Worm (Caenorhabditis elegans) whole organism, early embryonic: ENCODE measurements around the gene C16C8.17.

Source experiments
- aly-1 ChIP-seq: sonication (generic microtip); optimal IDR thresholded peaks from 2 replicates; lab custom pipeline; 2016; ENCODE audit warnings: missing genetic modification characterization, missing compliant biosample characterization
- ama-1 ChIP-seq: fragments of 150-350 bp; optimal IDR thresholded peaks from 2 replicates; lab custom pipeline; 2014
- ceh-13 ChIP-seq: fragments of 200-800 bp; sonication (Bioruptor generic); optimal IDR thresholded peaks from 2 replicates; lab custom pipeline; 2018; ENCODE audit warnings: mild to moderate bottlenecking, missing genetic modification characterization, missing compliant biosample characterization
- ceh-36 ChIP-seq: sonication (generic microtip); optimal IDR thresholded peaks from 2 replicates; lab custom pipeline; 2016; ENCODE audit warnings: missing genetic modification characterization, inconsistent platforms, missing compliant biosample characterization
- ets-7 ChIP-seq: sonication (generic microtip); optimal IDR thresholded peaks from 2 replicates; lab custom pipeline; 2016; ENCODE audit warnings: missing genotype, missing genetic modification characterization, missing compliant biosample characterization
- flt-1 ChIP-seq: fragments of 200-800 bp; sonication (Bioruptor generic); IDR thresholded peaks from 2 replicates; pipeline ENCODE4 v1.3.6; 2022; ENCODE audit warnings: missing genetic modification characterization, missing compliant biosample characterization
- hmg-4 ChIP-seq: fragments of 200-800 bp; sonication (Bioruptor generic); optimal IDR thresholded peaks from 2 replicates; lab custom pipeline; 2018; ENCODE audit warnings: mild to moderate bottlenecking, missing genetic modification characterization, missing compliant biosample characterization
- pes-1 ChIP-seq: fragments of 200-800 bp; sonication (Bioruptor generic); IDR thresholded peaks from 2 replicates; pipeline ENCODE4 v1.3.6; 2022; ENCODE audit warnings: missing genetic modification reagents, missing genetic modification characterization, missing compliant biosample characterization
- scrt-1 ChIP-seq: fragments of 200-800 bp; sonication (Bioruptor generic); IDR thresholded peaks from 2 replicates; pipeline ENCODE4 v1.3.6; 2022; ENCODE audit warnings: missing genetic modification characterization, missing compliant biosample characterization
- sea-1 ChIP-seq: fragments of 200-800 bp; sonication (Bioruptor generic); conservative IDR thresholded peaks from 2 replicates; pipeline ENCODE4 v1.3.6; 2022; ENCODE audit warnings: missing genetic modification characterization, missing compliant biosample characterization
- tbx-11 ChIP-seq: fragments of 200-800 bp; sonication (Bioruptor generic); IDR thresholded peaks from 2 replicates; pipeline ENCODE4 v1.3.6; 2022; ENCODE audit warnings: missing genetic modification characterization, missing compliant biosample characterization

DNA sequence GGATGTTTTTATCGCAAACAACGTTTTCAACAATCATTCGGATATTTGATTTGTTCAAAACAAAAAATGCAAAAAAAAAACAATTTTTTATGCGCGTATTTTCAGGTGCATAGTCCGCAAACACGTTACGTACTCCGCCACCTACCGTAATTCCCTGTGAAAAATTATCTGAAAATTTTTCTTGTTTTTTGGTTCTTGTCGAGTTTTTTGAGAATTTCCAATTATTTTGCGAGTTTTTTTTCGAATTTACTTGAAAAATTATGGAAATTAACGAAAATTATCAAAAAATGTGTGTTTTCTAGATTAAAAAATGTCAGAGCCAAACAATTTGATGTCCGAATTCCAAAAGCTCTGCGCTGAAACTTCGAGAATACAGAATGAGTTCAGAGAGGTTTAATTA lies 11.8 kb downstream of the C16C8.17 start, which contains the start of gene C16C8.12:
- TF ChIP-seq sea-1 (no peak), flt-1 (GFP tag; lab: Robert Waterston, UW) (no peak), ceh-36 (tag; lab: Kevin White, UChicago) (no peak), ama-1 (no peak), tbx-11 (no peak), hmg-4 (no peak), ceh-13 (GFP tag; lab: Kevin White, UChicago) (no peak), scrt-1 (GFP tag; lab: Robert Waterston, UW) (no peak), aly-1 (no peak), ets-7 (tag; lab: Kevin White, UChicago) (no peak), pes-1 (GFP tag; lab: Robert Waterston, UW) (no peak)
